Worm (Caenorhabditis elegans) whole organism, L4 larva: ENCODE measurements around the gene brd-1.

Experiments used
- F37D6.2 ChIP-seq: sonication (generic microtip); optimal IDR thresholded peaks from 2 replicates; lab custom pipeline; 2016; ENCODE audit warnings: mild to moderate bottlenecking, missing genetic modification characterization, missing compliant biosample characterization
- F44E2.7 ChIP-seq: fragments of 200-800 bp; sonication (Bioruptor generic); IDR thresholded peaks from 2 replicates; pipeline ENCODE4 v2.1.2; 2022; ENCODE audit warnings: missing genetic modification characterization, missing compliant biosample characterization
- T26A8.4 ChIP-seq: fragments of 200-800 bp; sonication (Bioruptor generic); IDR thresholded peaks from 2 replicates; pipeline ENCODE4 v1.3.6; 2022; ENCODE audit warnings: missing genetic modification characterization, missing compliant biosample characterization
- Y5F2A.4 ChIP-seq: fragments of 200-800 bp; sonication (Bioruptor generic); optimal IDR thresholded peaks from 2 replicates; lab custom pipeline; 2018; ENCODE audit warnings: mild to moderate bottlenecking, missing genetic modification characterization, missing compliant biosample characterization
- Y75B8A.6 ChIP-seq: fragments of 200-800 bp; sonication (Bioruptor generic); IDR thresholded peaks from 2 replicates; pipeline ENCODE4 v1.3.6; 2022; ENCODE audit warnings: missing genetic modification reagents, missing genetic modification characterization, missing compliant biosample characterization
- ZK337.2 ChIP-seq: fragments of 200-800 bp; sonication (Bioruptor generic); IDR thresholded peaks from 2 replicates; pipeline ENCODE4 v1.3.6; 2022; ENCODE audit warnings: missing genetic modification reagents, missing genetic modification characterization, missing compliant biosample characterization
- ZK546.5 ChIP-seq, 2 experiments: sonication (generic microtip); optimal IDR thresholded peaks; 2 replicates each; lab custom pipeline; 2017; ENCODE audit warnings: missing biosample characterization in 2 of 2, missing genetic modification characterization in 2 of 2
- ceh-44 ChIP-seq: fragments of 200-800 bp; sonication (Bioruptor generic); IDR thresholded peaks from 2 replicates; pipeline ENCODE4 v1.3.6; 2022; ENCODE audit warnings: missing genetic modification reagents, missing genetic modification characterization, missing compliant biosample characterization
- ces-1 ChIP-seq: fragments of 150-350 bp; sonication (generic microtip); optimal IDR thresholded peaks from 4 replicates; lab custom pipeline; 2014; ENCODE audit warnings: missing biosample characterization, missing genetic modification reagents, missing genetic modification characterization
- cey-2 ChIP-seq: sonication (generic microtip); optimal IDR thresholded peaks from 3 replicates; lab custom pipeline; 2017; ENCODE audit warnings: missing genetic modification characterization, mild to moderate bottlenecking, missing compliant biosample characterization, antibody characterized with exemption, borderline replicate concordance; ENCODE audit not compliant: insufficient read depth
- ctbp-1 ChIP-seq: fragments of 200-800 bp; sonication (Bioruptor generic); IDR thresholded peaks from 2 replicates; pipeline ENCODE4 v1.3.6; 2022; ENCODE audit warnings: missing genetic modification reagents, missing genetic modification characterization, missing compliant biosample characterization
- daf-12 ChIP-seq: fragments of 150-350 bp; optimal IDR thresholded peaks from 2 replicates; lab custom pipeline; 2014; ENCODE audit warnings: missing biosample characterization, missing genetic modification reagents, missing genetic modification characterization
- daf-16 ChIP-seq, 3 experiments: sonication (generic microtip); optimal IDR thresholded peaks; 2 replicates each; lab custom pipeline; 2016 to 2017; ENCODE audit warnings: missing genetic modification characterization in 3 of 3, missing genetic modification reagents in 3 of 3, mild to moderate bottlenecking in 2 of 3, missing compliant biosample characterization in 2 of 3, missing biosample characterization in 1 of 3, moderate library complexity in 1 of 3
- egl-43 ChIP-seq: fragments of 200-800 bp; sonication (Bioruptor generic); IDR thresholded peaks from 2 replicates; pipeline ENCODE4 v1.3.6; 2022; ENCODE audit warnings: missing genetic modification reagents, missing genetic modification characterization, missing compliant biosample characterization
- gei-8 ChIP-seq: fragments of 200-800 bp; sonication (Bioruptor generic); optimal IDR thresholded peaks from 2 replicates; lab custom pipeline; 2018; ENCODE audit warnings: mild to moderate bottlenecking, missing genetic modification characterization, missing compliant biosample characterization
- hif-1 ChIP-seq, 2 experiments: sonication (generic microtip); optimal IDR thresholded peaks; 2 replicates each; lab custom pipeline; 2016 to 2017; ENCODE audit warnings: missing compliant biosample characterization in 2 of 2, missing genetic modification characterization in 2 of 2, missing genetic modification reagents in 2 of 2, missing genotype in 2 of 2, mild to moderate bottlenecking in 1 of 2
- hlh-30 ChIP-seq: sonication (generic microtip); optimal IDR thresholded peaks from 2 replicates; lab custom pipeline; 2017; ENCODE audit warnings: antibody characterized with exemption, mild to moderate bottlenecking, missing genetic modification characterization, missing compliant biosample characterization; ENCODE audit not compliant: insufficient read depth
- hmg-1.1 ChIP-seq: fragments of 200-800 bp; sonication (Bioruptor generic); IDR thresholded peaks from 2 replicates; pipeline ENCODE4 v1.3.6; 2022; ENCODE audit warnings: missing genetic modification reagents, missing genetic modification characterization, missing compliant biosample characterization
- lin-1 ChIP-seq: fragments of 200-800 bp; sonication (Bioruptor generic); IDR thresholded peaks from 2 replicates; pipeline ENCODE4 v1.3.6; 2022; ENCODE audit warnings: missing genetic modification reagents, missing genetic modification characterization, missing compliant biosample characterization
- lin-13 ChIP-seq: fragments of 150-350 bp; optimal IDR thresholded peaks from 2 replicates; lab custom pipeline; 2014; ENCODE audit warnings: missing biosample characterization, missing genetic modification reagents, missing genetic modification characterization
- lin-15B ChIP-seq: fragments of 150-350 bp; sonication (generic microtip); optimal IDR thresholded peaks from 3 replicates; lab custom pipeline; 2014; ENCODE audit warnings: missing biosample characterization, missing genetic modification characterization
- lin-29 ChIP-seq: fragments of 200-800 bp; sonication (Bioruptor generic); IDR thresholded peaks from 2 replicates; pipeline ENCODE4 v1.3.6; 2022; ENCODE audit warnings: missing genetic modification reagents, missing genetic modification characterization, missing compliant biosample characterization
- lin-38 ChIP-seq: fragments of 200-800 bp; sonication (Bioruptor generic); IDR thresholded peaks from 2 replicates; pipeline ENCODE4 v1.3.6; 2022; ENCODE audit warnings: missing genetic modification reagents, missing genetic modification characterization, missing compliant biosample characterization
- madf-5 ChIP-seq, 2 experiments: fragments of 200-800 bp; sonication (Bioruptor generic); IDR thresholded peaks; 2 replicates each; pipeline ENCODE4 v1.3.6; 2022; ENCODE audit warnings: missing compliant biosample characterization in 2 of 2, missing genetic modification characterization in 2 of 2
- mep-1 ChIP-seq: fragments of 150-350 bp; sonication (generic microtip); optimal IDR thresholded peaks from 3 replicates; lab custom pipeline; 2014; ENCODE audit warnings: missing biosample characterization, missing genetic modification characterization
- mxl-2 ChIP-seq: fragments of 200-800 bp; sonication (Bioruptor generic); conservative IDR thresholded peaks from 2 replicates; pipeline ENCODE4 v1.3.6; 2022; ENCODE audit warnings: missing genetic modification reagents, missing genetic modification characterization, missing compliant biosample characterization
- nhr-102 ChIP-seq: sonication (generic microtip); optimal IDR thresholded peaks from 2 replicates; lab custom pipeline; 2016; ENCODE audit warnings: mild to moderate bottlenecking, missing genetic modification characterization, moderate library complexity, missing compliant biosample characterization
- nhr-111 ChIP-seq: fragments of 200-800 bp; sonication (Bioruptor generic); optimal IDR thresholded peaks from 2 replicates; lab custom pipeline; 2018; ENCODE audit warnings: mild to moderate bottlenecking, missing genetic modification characterization, missing compliant biosample characterization
- nhr-42 ChIP-seq: fragments of 200-800 bp; sonication (Bioruptor generic); IDR thresholded peaks from 2 replicates; pipeline ENCODE4 v1.3.6; 2022; ENCODE audit warnings: missing genetic modification characterization, missing compliant biosample characterization
- nhr-48 ChIP-seq: sonication (generic microtip); optimal IDR thresholded peaks from 2 replicates; lab custom pipeline; 2016; ENCODE audit warnings: mild to moderate bottlenecking, missing genetic modification characterization, missing compliant biosample characterization
- nhr-6 ChIP-seq: fragments of 150-350 bp; optimal IDR thresholded peaks from 2 replicates; lab custom pipeline; 2014; ENCODE audit warnings: missing biosample characterization, missing genetic modification characterization
- nhr-76 ChIP-seq: fragments of 150-350 bp; optimal IDR thresholded peaks from 2 replicates; lab custom pipeline; 2014; ENCODE audit warnings: missing biosample characterization, missing genetic modification characterization
- nhr-77 ChIP-seq: fragments of 150-350 bp; optimal IDR thresholded peaks from 2 replicates; lab custom pipeline; 2014; ENCODE audit warnings: missing biosample characterization, missing genetic modification characterization
- php-3 ChIP-seq: fragments of 200-800 bp; sonication (Bioruptor generic); IDR thresholded peaks from 2 replicates; pipeline ENCODE4 v1.3.6; 2022; ENCODE audit warnings: missing genetic modification reagents, missing genetic modification characterization, missing compliant biosample characterization
- sdz-12 ChIP-seq: fragments of 200-800 bp; sonication (Bioruptor generic); optimal IDR thresholded peaks from 2 replicates; lab custom pipeline; 2018; ENCODE audit warnings: mild to moderate bottlenecking, missing genetic modification characterization, missing compliant biosample characterization
- set-16 ChIP-seq: fragments of 200-800 bp; sonication (Bioruptor generic); IDR thresholded peaks from 2 replicates; pipeline ENCODE4 v1.3.6; 2022; ENCODE audit warnings: missing genetic modification reagents, missing genetic modification characterization, missing compliant biosample characterization
- snpc-4 ChIP-seq: fragments of 150-350 bp; optimal IDR thresholded peaks from 2 replicates; lab custom pipeline; 2014; ENCODE audit warnings: missing biosample characterization, missing genetic modification characterization
- spr-1 ChIP-seq: sonication (generic microtip); optimal IDR thresholded peaks from 2 replicates; lab custom pipeline; 2016; ENCODE audit warnings: mild to moderate bottlenecking, missing genetic modification characterization, missing compliant biosample characterization
- tag-97 ChIP-seq: fragments of 200-800 bp; sonication (Bioruptor generic); IDR thresholded peaks from 2 replicates; pipeline ENCODE4 v1.3.6; 2022; ENCODE audit warnings: missing genetic modification characterization, missing compliant biosample characterization
- tra-1 ChIP-seq: fragments of 200-800 bp; sonication (Bioruptor generic); IDR thresholded peaks from 2 replicates; pipeline ENCODE4 v1.3.6; 2022; ENCODE audit warnings: missing genetic modification reagents, missing genetic modification characterization, missing compliant biosample characterization
- unc-39 ChIP-seq: sonication (generic microtip); optimal IDR thresholded peaks from 2 replicates; lab custom pipeline; 2017; ENCODE audit warnings: missing biosample characterization, missing genetic modification characterization
- vab-7 ChIP-seq: fragments of 200-800 bp; sonication (Bioruptor generic); IDR thresholded peaks from 2 replicates; pipeline ENCODE4 v1.3.6; 2022; ENCODE audit warnings: missing genetic modification reagents, missing genetic modification characterization, missing compliant biosample characterization
- zag-1 ChIP-seq: fragments of 150-350 bp; optimal IDR thresholded peaks from 2 replicates; lab custom pipeline; 2014; ENCODE audit warnings: missing biosample characterization, missing genetic modification characterization
- zfp-2 ChIP-seq: sonication (generic microtip); optimal IDR thresholded peaks from 2 replicates; lab custom pipeline; 2016; ENCODE audit warnings: mild to moderate bottlenecking, missing genetic modification characterization, missing compliant biosample characterization
- zfp-3 ChIP-seq: fragments of 200-800 bp; sonication (Bioruptor generic); conservative IDR thresholded peaks from 2 replicates; pipeline ENCODE4 v1.3.6; 2022; ENCODE audit warnings: missing genetic modification reagents, missing genetic modification characterization, missing compliant biosample characterization
- ztf-11 ChIP-seq: fragments of 150-350 bp; optimal IDR thresholded peaks from 2 replicates; lab custom pipeline; 2014; ENCODE audit warnings: missing biosample characterization, missing genetic modification characterization
- ztf-7 ChIP-seq: fragments of 150-350 bp; optimal IDR thresholded peaks from 2 replicates; lab custom pipeline; 2014; ENCODE audit warnings: missing biosample characterization, missing genetic modification characterization

brd-1 gene

DNA sequence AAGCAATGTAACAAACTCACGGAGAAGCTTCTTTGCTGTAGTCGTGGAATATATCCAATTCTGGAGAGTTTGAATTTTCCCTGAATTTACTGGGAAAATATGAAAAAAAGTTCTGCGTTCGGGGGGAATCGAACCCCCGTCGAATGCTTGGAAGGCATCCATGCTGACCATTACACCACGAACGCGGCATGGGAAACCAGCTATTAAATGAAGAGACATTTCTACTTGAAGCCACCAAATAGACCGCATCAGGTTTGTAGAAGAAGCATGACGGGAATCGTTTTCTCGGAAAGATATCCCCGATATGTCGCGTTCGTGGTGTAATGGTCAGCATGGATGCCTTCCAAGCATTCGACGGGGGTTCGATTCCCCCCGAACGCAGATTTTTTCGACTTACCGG lies 807 bp downstream of the brd-1 start (continued):
- no peak for TF ChIP-seq cey-2
- no peak for TF ChIP-seq zag-1 (tag; lab: Kevin White, UChicago)
- 0 out of 2 replicates have a peak, but pooled peaks have one; percentile 55 for TF ChIP-seq F44E2.7 (GFP tag; lab: Robert Waterston, UW)
- peak; percentile 45 for TF ChIP-seq nhr-48 (tag; lab: Kevin White, UChicago)
- peak; percentile 78 for TF ChIP-seq lin-38
- TF ChIP-seq lin-29 (GFP tag; lab: Robert Waterston, UW) = 0 out of 2 replicates have a peak, but pooled peaks have one; percentile 25
- TF ChIP-seq lin-15B (tag; lab: Kevin White, UChicago) = no peak
- peak; percentile 70 for TF ChIP-seq hmg-1.1 (GFP tag; lab: Robert Waterston, UW)
- TF ChIP-seq snpc-4 (tag; lab: Kevin White, UChicago) = no peak
- TF ChIP-seq, all 104 proteins: peak for 55

DNA sequence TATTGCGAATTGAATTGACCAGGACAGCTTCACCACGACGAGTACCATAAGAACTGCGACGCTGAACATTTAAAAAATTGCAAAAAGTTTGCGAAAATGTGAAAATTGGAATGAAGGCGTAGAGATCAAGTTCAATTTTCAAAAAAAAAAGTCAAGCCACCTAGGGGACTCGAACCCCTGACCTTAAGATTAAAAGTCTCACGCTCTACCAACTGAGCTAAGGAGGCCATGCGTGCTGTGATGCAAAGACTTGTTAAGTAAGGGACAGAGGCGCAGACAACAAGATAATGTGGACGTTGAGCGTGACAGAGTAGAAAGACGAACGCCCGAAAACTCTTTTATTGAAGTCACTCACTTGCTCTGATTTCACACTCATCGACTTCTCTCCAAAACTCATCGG lies 1.7 kb downstream of the brd-1 start:
- TF ChIP-seq nhr-76 (tag; lab: Kevin White, UChicago) = no peak
- peak; percentile 91 for TF ChIP-seq ceh-44 (GFP tag; lab: Robert Waterston, UW)
- TF ChIP-seq cey-2 = no peak
- TF ChIP-seq nhr-77 (tag; lab: Kevin White, UChicago) = no peak
- TF ChIP-seq hlh-30 (tag; lab: Kevin White, UChicago) = peak; percentile 64
- TF ChIP-seq sdz-12 (GFP tag; lab: Kevin White, UChicago) = no peak
- peak; percentile 85 for TF ChIP-seq ctbp-1 (GFP tag; lab: Robert Waterston, UW)
- TF ChIP-seq ztf-11 (tag; lab: Kevin White, UChicago) = no peak
- TF ChIP-seq hmg-1.1 (GFP tag; lab: Robert Waterston, UW) = peak; percentile 86
- no peak for TF ChIP-seq lin-15B (tag; lab: Kevin White, UChicago)
- 0 out of 2 replicates have a peak, but pooled peaks have one; percentile 24 for TF ChIP-seq lin-29 (GFP tag; lab: Robert Waterston, UW)
- peak; percentile 80 for TF ChIP-seq nhr-111 (GFP tag; lab: Kevin White, UChicago)
- peak; percentile 33 for TF ChIP-seq spr-1 (tag; lab: Kevin White, UChicago)
- TF ChIP-seq Y75B8A.6 (GFP tag; lab: Robert Waterston, UW) = no peak
- TF ChIP-seq lin-13 (GFP tag; lab: Kevin White, UChicago) = peak; percentile 73
- TF ChIP-seq F37D6.2 (tag; lab: Kevin White, UChicago) = no peak
- peak; percentile 65; the same call in 1 of the 2 replicates for TF ChIP-seq php-3 (GFP tag; lab: Robert Waterston, UW)
- peak; percentile 92 for TF ChIP-seq tra-1
- peak; percentile 29 for TF ChIP-seq snpc-4 (tag; lab: Kevin White, UChicago)
- TF ChIP-seq egl-43 (GFP tag; lab: Robert Waterston, UW) = no peak; the same call in 1 of the 2 replicates
- TF ChIP-seq T26A8.4 (GFP tag; lab: Robert Waterston, UW) = peak; percentile 82
- peak; percentile 74 for TF ChIP-seq mep-1 (tag; lab: Kevin White, UChicago)
- TF ChIP-seq ces-1 (GFP tag; lab: Kevin White, UChicago) = no peak
- peak; percentile 38 for TF ChIP-seq gei-8
- no peak for TF ChIP-seq daf-12
- peak; percentile 48 for TF ChIP-seq Y5F2A.4 (GFP tag; lab: Kevin White, UChicago)
- peak; percentile 75; the same call in 1 of the 2 replicates for TF ChIP-seq mxl-2 (GFP tag; lab: Robert Waterston, UW)
- TF ChIP-seq nhr-6 = peak; percentile 49
- peak; percentile 51; the same call in 1 of the 2 replicates for TF ChIP-seq zfp-3 (GFP tag; lab: Robert Waterston, UW)
- no peak for TF ChIP-seq unc-39 (tag; lab: Kevin White, UChicago)
- TF ChIP-seq madf-5 (GFP tag; IDR thresholded peaks at IDR 0.05; lab: Robert Waterston, UW) = 0 out of 4 replicates have a peak, but pooled peaks have one; percentile 43 to 69
- TF ChIP-seq ztf-7 (tag; lab: Kevin White, UChicago) = peak; percentile 51
- peak; percentile 62 for TF ChIP-seq lin-1 (GFP tag; lab: Robert Waterston, UW)
- peak; percentile 1 for TF ChIP-seq zfp-2 (tag; lab: Kevin White, UChicago)
- TF ChIP-seq hif-1 (tag; optimal IDR thresholded peaks at IDR 0.05; lab: Kevin White, UChicago) = peak in 1 of 2 experiments; percentile 62
- TF ChIP-seq set-16 = no peak
- peak; percentile 52 for TF ChIP-seq nhr-42
- TF ChIP-seq daf-16 (GFP tag; optimal IDR thresholded peaks at IDR 0.05; lab: Kevin White, UChicago) = peak in 1 of 2 experiments; percentile 72
- peak; percentile 36 for TF ChIP-seq daf-16 (tag; optimal IDR thresholded peaks at IDR 0.05; lab: Kevin White, UChicago)
- no peak for TF ChIP-seq ZK546.5 (tag; optimal IDR thresholded peaks at IDR 0.05; lab: Kevin White, UChicago)
- 0 out of 2 replicates have a peak, but pooled peaks have one; percentile 58 for TF ChIP-seq ZK337.2 (GFP tag; lab: Robert Waterston, UW)
- TF ChIP-seq nhr-102 (tag; lab: Kevin White, UChicago) = no peak
- TF ChIP-seq tag-97 (GFP tag; lab: Robert Waterston, UW) = no peak
- TF ChIP-seq vab-7 = peak; percentile 94
